Fruit fly (Drosophila melanogaster): Measurements from ENCODE around the gene whe.

- no peak for TF ChIP-seq CG10631 (GFP tag; optimal IDR thresholded peaks at IDR 0.05)
- TF ChIP-seq fd85E (GFP tag; optimal IDR thresholded peaks at IDR 0.05): no peak
Measured at dm6 chrX:21402672-21403071, at the start of gene whe.

Measured in whole organism, prepupa.